Fruit fly (Drosophila melanogaster): ENCODE measurements around the gene bc10.

bc10 gene

DNA sequence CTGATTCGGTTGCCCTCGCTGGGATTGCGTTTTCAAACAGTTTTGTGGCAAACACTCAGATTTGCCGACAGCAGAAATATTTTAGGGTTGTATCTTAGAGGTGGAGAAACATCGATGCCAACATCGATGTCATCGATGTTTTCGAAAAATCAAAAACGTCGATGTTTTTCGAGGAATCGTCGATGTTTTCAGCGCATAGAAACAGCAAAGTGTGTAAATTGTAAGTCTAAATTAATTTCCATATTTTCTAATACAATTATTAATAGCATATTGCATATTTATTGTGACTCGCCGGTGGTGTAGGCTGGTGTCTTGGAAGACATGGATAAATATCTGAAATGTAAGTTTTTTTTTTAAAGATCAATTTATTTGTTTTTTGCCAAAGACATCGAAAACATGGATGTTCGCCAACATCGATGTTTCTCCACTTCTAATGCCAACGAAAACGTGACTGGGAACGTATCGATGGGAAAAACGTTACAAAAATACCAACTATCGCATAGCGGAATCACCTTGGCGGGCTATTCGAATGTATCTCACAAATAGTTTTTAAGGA, 38.9 kb downstream of the bc10 start, which contains the start of gene TM9SF3:
Gene TM9SF3, minus strand, starts transcription at position 120 of the 556 bp plus-strand sequence.
- TF ChIP-seq CG17801 (GFP tag; optimal IDR thresholded peaks at IDR 0.05; ENCODE audit: partially characterized antibody): no peak

DNA sequence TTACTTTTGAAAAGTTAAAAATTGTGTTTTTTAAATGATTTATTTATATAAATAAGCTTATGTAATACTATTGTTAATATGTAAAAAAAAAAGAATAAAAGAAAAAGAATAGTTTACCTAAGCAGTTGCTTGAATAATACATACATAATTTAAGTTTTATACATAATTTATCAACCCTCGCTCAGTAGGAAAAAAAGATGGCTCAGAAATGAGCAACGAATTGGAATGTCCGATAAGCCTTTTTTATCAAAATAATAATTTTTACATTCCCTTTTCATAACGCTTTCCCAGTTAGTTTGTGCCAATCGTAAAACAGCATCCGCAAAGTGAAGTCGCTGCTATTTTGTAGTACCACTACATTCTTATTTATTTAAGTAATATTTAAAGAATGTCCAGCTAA, 39.5 kb downstream of the bc10 start, which contains the start of gene mthl2:
Gene mthl2, plus strand, starts transcription at position 301 of the 400 bp plus-strand sequence.
- no peak for TF ChIP-seq CG17801 (GFP tag; optimal IDR thresholded peaks at IDR 0.05; ENCODE audit: partially characterized antibody)

DNA sequence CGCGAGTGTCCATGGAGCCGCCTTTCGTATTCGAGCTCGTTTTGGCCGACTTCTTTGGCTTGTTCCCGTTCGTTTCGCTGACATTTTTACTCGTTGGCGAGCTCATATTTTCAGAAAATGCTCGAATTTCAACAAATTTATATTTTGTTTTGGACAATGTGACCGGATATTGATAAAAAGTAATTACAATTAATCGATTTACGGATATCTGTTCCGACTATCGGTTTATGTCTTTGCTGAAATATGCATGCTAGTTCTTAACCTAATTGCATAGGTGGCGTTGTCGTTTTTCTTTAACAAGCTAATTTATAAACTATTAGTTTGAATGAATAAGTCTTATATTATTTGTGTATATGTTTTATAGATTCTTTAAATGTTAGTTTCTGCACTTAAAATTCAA, 43.1 kb downstream of the bc10 start, which contains the start of gene Eaf6:
Gene Eaf6, minus strand, starts transcription at position 173 of the 400 bp plus-strand sequence.
- TF ChIP-seq CG17801 (GFP tag; optimal IDR thresholded peaks at IDR 0.05; ENCODE audit: partially characterized antibody): no peak

DNA sequence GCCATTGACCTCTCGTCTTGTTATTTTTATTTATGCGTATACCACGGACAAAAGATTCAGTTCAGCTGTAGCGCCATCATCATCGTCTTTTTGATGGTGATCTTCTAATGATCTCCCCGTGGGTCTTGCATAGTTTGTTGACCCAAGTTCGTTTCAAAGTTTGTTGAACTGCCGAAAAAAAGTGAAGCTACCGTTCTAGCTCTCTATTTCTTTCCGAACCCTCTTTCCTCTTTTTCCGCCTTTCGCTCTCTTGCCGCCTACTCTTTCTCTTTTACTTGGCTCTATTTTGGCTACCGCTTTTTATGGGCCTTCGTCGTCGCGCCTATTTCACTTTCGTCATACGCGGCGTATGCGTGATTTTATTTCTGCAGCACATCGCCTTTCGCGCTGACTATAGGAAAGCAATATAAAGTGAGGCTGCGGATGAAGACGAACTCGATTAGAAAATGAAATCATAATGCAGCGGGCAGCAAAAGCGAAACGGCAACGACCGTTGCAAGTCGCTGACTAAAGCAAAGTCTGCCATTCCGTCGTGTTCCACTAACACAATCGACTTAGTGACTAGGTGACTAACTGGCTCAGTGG, 43.8 kb downstream of the bc10 start:
- no peak for TF ChIP-seq CG17801 (GFP tag; optimal IDR thresholded peaks at IDR 0.05; ENCODE audit: partially characterized antibody)

DNA sequence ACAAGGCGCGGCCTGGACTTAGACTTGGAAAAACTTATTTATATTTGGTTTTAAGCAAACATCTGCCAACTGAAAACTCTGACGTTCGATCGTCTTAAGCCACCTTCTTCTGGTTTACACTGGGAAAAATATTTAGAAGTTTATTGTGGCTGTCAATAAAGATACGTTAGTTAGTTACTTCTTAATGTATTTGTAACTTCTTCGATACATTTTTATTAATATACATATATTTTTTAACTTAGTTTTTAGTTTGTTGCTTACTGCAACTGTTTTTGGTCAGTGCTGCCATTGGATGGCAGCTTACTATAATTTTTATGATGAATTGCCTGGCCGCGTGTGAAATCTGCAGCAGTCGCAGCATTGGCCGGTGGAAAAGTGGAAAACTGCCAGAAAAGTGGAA, 44.5 kb downstream of the bc10 start:
- no peak for TF ChIP-seq CG17801 (GFP tag; optimal IDR thresholded peaks at IDR 0.05; ENCODE audit: partially characterized antibody)

DNA sequence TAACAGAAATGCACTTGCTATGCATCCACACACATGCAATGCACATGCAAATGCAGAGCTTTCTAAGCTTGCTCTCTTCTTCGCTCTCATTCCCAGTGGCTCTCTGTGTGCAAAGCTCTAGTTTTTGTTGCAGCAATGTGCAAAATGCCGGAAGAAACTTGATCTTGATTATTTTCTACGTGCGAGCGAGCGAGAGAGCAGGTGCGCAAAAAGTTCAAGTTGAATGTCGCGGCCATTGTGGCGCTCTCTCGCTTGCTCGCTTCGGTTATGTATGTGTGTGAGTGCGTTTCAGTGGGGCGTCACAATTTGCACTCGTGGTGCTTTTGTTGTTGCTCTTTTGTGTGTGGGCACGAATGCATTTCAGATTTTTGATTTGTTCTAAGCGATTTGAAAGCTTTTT, 45.6 kb downstream of the bc10 start:
- TF ChIP-seq CG17801 (GFP tag; optimal IDR thresholded peaks at IDR 0.05; ENCODE audit: partially characterized antibody): peak; percentile 7

DNA sequence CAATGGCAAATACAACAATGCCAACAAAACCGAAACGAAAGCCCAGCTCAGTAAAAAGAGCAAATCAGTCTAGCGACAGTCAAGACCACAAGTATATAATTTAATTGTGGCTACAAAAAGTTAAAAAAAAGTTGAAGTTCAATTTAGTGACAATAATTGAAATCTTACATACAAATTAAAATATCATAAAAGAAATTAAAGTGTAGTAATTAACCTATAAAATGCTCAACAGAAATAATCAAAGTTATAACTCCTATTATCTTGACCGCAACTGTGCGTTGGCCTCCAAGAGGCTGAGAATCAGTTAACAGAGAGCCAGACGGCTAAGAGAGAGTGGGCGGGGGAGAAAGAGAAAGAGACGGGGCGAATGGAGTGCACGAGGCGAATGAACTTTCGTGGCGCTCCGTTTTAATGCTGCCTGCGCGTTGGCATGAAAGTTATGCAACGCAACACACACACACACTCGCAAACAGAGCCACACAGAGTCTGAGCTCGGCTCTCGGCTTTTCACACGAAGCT, 46.8 kb downstream of the bc10 start:
- TF ChIP-seq CG17801 (GFP tag; optimal IDR thresholded peaks at IDR 0.05; ENCODE audit: partially characterized antibody): no peak

DNA sequence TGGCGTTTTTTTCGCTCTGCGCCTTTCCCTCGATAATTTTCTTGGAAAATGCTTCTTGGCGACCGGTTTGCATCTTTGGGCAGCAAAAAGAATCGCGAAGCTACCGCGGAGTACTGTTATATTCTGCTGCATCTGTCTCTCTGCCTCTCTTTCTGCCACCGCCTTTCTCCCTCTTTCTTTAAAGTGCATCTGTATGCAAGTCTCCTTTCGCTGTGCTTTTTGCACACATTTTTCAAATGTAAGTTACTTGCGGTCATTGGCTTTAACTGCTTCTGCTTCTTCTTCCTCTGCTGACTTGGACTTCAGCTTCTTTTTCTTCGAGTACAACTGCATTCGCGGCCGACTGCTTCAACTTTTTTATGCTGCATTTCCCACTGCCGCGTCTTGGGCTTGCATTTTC, 50.7 kb downstream of the bc10 start:
- no peak for TF ChIP-seq CG17801 (GFP tag; optimal IDR thresholded peaks at IDR 0.05; ENCODE audit: partially characterized antibody)
